Worm (Caenorhabditis elegans) whole organism, late embryonic: Measurements from ENCODE around the gene egl-5.
A peak's percentile ranks its signal among the peaks of the same experiment; 100 is the strongest.

Experiments
- C08G9.2 ChIP-seq: sonication (generic microtip); optimal IDR thresholded peaks from 2 replicates; lab custom pipeline; 2016; ENCODE audit warnings: mild to moderate bottlenecking, missing genetic modification characterization, moderate library complexity, missing compliant biosample characterization
- C38D4.7 ChIP-seq: fragments of 200-800 bp; sonication (Bioruptor generic); optimal IDR thresholded peaks from 2 replicates; lab custom pipeline; 2018; ENCODE audit warnings: mild to moderate bottlenecking, missing genetic modification characterization, moderate library complexity, missing compliant biosample characterization
- K02D7.2 ChIP-seq: sonication (generic microtip); optimal IDR thresholded peaks from 2 replicates; lab custom pipeline; 2017; ENCODE audit warnings: mild to moderate bottlenecking, missing genetic modification characterization, missing compliant biosample characterization
- K09A11.1 ChIP-seq: sonication (generic microtip); optimal IDR thresholded peaks from 2 replicates; lab custom pipeline; 2017; ENCODE audit warnings: antibody characterized with exemption, mild to moderate bottlenecking, missing genetic modification characterization, missing compliant biosample characterization; ENCODE audit not compliant: insufficient read depth
- Y22D7AL.16 ChIP-seq: sonication (generic microtip); optimal IDR thresholded peaks from 2 replicates; lab custom pipeline; 2016; ENCODE audit warnings: missing genetic modification characterization, missing compliant biosample characterization
- ama-1 ChIP-seq: fragments of 150-350 bp; optimal IDR thresholded peaks from 2 replicates; lab custom pipeline; 2014
- ceh-14 ChIP-seq: sonication (generic microtip); optimal IDR thresholded peaks from 2 replicates; lab custom pipeline; 2016; ENCODE audit warnings: missing genotype, missing genetic modification characterization, missing compliant biosample characterization
- ceh-2 ChIP-seq: sonication (generic microtip); optimal IDR thresholded peaks from 2 replicates; lab custom pipeline; 2016; ENCODE audit warnings: missing genotype, missing genetic modification characterization, missing compliant biosample characterization
- ceh-22 ChIP-seq: sonication (generic microtip); optimal IDR thresholded peaks from 2 replicates; lab custom pipeline; 2017; ENCODE audit warnings: missing biosample characterization, missing genetic modification characterization
- ceh-30 ChIP-seq: fragments of 150-350 bp; optimal IDR thresholded peaks from 2 replicates; lab custom pipeline; 2014; ENCODE audit warnings: missing biosample characterization, missing genetic modification characterization
- ceh-31 ChIP-seq: sonication (generic microtip); optimal IDR thresholded peaks from 2 replicates; lab custom pipeline; 2016; ENCODE audit warnings: missing genetic modification characterization, missing compliant biosample characterization
- ceh-34 ChIP-seq: sonication (generic microtip); optimal IDR thresholded peaks from 2 replicates; lab custom pipeline; 2016; ENCODE audit warnings: mild to moderate bottlenecking, missing genetic modification characterization, missing compliant biosample characterization
- ceh-9 ChIP-seq: sonication (generic microtip); optimal IDR thresholded peaks from 2 replicates; lab custom pipeline; 2016; ENCODE audit warnings: mild to moderate bottlenecking, missing genetic modification characterization, inconsistent platforms, missing compliant biosample characterization
- dmd-4 ChIP-seq: sonication (generic microtip); optimal IDR thresholded peaks from 2 replicates; lab custom pipeline; 2016; ENCODE audit warnings: borderline replicate concordance, missing genetic modification characterization, missing compliant biosample characterization
- elt-2 ChIP-seq: sonication (generic microtip); optimal IDR thresholded peaks from 2 replicates; lab custom pipeline; 2016; ENCODE audit warnings: missing genetic modification reagents, missing genetic modification characterization, missing compliant biosample characterization
- ets-4 ChIP-seq: sonication (generic microtip); optimal IDR thresholded peaks from 2 replicates; lab custom pipeline; 2016; ENCODE audit warnings: missing genetic modification characterization, missing compliant biosample characterization
- fax-1 ChIP-seq: sonication (generic microtip); optimal IDR thresholded peaks from 2 replicates; lab custom pipeline; 2016; ENCODE audit warnings: missing genotype, missing genetic modification characterization, missing compliant biosample characterization
- hlh-13 ChIP-seq: fragments of 200-800 bp; sonication (Bioruptor generic); optimal IDR thresholded peaks from 2 replicates; lab custom pipeline; 2018; ENCODE audit warnings: mild to moderate bottlenecking, missing genetic modification characterization, missing compliant biosample characterization
- hlh-15 ChIP-seq: sonication (generic microtip); optimal IDR thresholded peaks from 2 replicates; lab custom pipeline; 2016; ENCODE audit warnings: missing genetic modification characterization, missing compliant biosample characterization
- hlh-8 ChIP-seq: sonication (generic microtip); optimal IDR thresholded peaks from 2 replicates; lab custom pipeline; 2016; ENCODE audit warnings: missing genotype, missing genetic modification characterization, missing compliant biosample characterization
- lim-6 ChIP-seq: sonication (generic microtip); optimal IDR thresholded peaks from 2 replicates; lab custom pipeline; 2016; ENCODE audit warnings: missing genetic modification characterization, missing compliant biosample characterization
- nfya-1 ChIP-seq: sonication (generic microtip); optimal IDR thresholded peaks from 2 replicates; lab custom pipeline; 2017; ENCODE audit warnings: missing genetic modification characterization, mild to moderate bottlenecking, missing compliant biosample characterization, antibody characterized with exemption, moderate library complexity
- nhr-11 ChIP-seq: fragments of 150-350 bp; optimal IDR thresholded peaks from 2 replicates; lab custom pipeline; 2014; ENCODE audit warnings: missing biosample characterization, missing genetic modification characterization
- nhr-232 ChIP-seq: sonication (generic microtip); optimal IDR thresholded peaks from 2 replicates; lab custom pipeline; 2016; ENCODE audit warnings: missing genetic modification characterization, missing compliant biosample characterization
- npax-4 ChIP-seq: sonication (generic microtip); optimal IDR thresholded peaks from 2 replicates; lab custom pipeline; 2016; ENCODE audit warnings: missing genetic modification characterization, missing compliant biosample characterization
- odd-2 ChIP-seq: sonication (generic microtip); optimal IDR thresholded peaks from 2 replicates; lab custom pipeline; 2017; ENCODE audit warnings: antibody characterized with exemption, mild to moderate bottlenecking, missing genetic modification characterization, missing compliant biosample characterization
- pat-9 ChIP-seq: fragments of 200-800 bp; sonication (Bioruptor generic); optimal IDR thresholded peaks from 2 replicates; lab custom pipeline; 2018; ENCODE audit warnings: mild to moderate bottlenecking, missing genetic modification characterization, moderate library complexity, missing compliant biosample characterization
- pha-2 ChIP-seq: sonication (generic microtip); optimal IDR thresholded peaks from 2 replicates; lab custom pipeline; 2017; ENCODE audit warnings: mild to moderate bottlenecking, missing genetic modification characterization, missing compliant biosample characterization
- ref-2 ChIP-seq: sonication (generic microtip); optimal IDR thresholded peaks from 2 replicates; lab custom pipeline; 2016; ENCODE audit warnings: missing genetic modification characterization, missing compliant biosample characterization
- tbx-2 ChIP-seq: sonication (generic microtip); optimal IDR thresholded peaks from 2 replicates; lab custom pipeline; 2016; ENCODE audit warnings: missing genetic modification characterization, missing compliant biosample characterization
- ttx-3 ChIP-seq: sonication (generic microtip); optimal IDR thresholded peaks from 2 replicates; lab custom pipeline; 2016; ENCODE audit warnings: missing genetic modification reagents, missing genetic modification characterization, missing compliant biosample characterization
- unc-42 ChIP-seq: sonication (generic microtip); optimal IDR thresholded peaks from 2 replicates; lab custom pipeline; 2016; ENCODE audit warnings: missing genotype, missing genetic modification characterization, missing compliant biosample characterization
- unc-55 ChIP-seq: sonication (generic microtip); optimal IDR thresholded peaks from 2 replicates; lab custom pipeline; 2017; ENCODE audit warnings: missing biosample characterization, missing genetic modification reagents, missing genetic modification characterization
- unc-86 ChIP-seq: sonication (generic microtip); optimal IDR thresholded peaks from 2 replicates; lab custom pipeline; 2016; ENCODE audit warnings: missing genetic modification characterization, missing compliant biosample characterization
- zip-5 ChIP-seq: sonication (generic microtip); optimal IDR thresholded peaks from 2 replicates; lab custom pipeline; 2016; ENCODE audit warnings: missing genetic modification characterization, missing compliant biosample characterization
- ztf-16 ChIP-seq: sonication (generic microtip); optimal IDR thresholded peaks from 2 replicates; lab custom pipeline; 2017; ENCODE audit warnings: missing genetic modification characterization, missing compliant biosample characterization

Gene egl-5

DNA sequence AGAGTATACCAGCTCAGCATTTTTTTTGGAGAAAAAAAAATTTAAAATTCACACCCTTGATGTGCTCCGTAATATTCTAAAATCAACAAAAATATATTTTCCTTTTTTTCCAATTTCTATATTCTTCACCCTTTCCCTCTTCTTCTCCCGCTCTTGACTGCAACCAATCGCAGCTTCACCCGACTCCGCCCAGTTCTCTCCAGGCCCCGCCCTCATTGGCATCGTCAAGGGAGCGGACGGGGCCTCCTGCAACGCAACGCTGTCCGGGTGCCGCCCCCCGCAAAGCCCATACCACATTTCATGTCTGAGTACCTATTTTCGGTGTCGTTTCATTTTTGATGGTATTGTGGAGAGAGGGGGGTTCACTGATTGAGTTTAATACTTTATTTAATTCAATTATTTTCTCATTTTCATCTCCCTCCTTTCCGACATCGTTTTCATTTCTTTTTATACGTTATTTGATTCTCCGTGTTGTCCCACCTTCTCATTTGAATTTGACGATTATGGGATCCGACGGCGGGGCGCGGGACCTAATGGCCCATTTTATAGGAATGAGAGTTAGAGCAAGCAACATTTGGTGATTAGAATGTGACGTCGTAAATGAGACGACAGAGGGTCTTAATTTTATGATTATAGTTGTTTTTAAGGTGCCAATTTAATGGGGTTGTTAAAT, 1.8 kb upstream of the egl-5 start:
- TF ChIP-seq ceh-14 (tag; lab: Kevin White, UChicago) (peak; percentile 34), nfya-1 (tag; lab: Kevin White, UChicago) (peak; percentile 98), ref-2 (tag; lab: Kevin White, UChicago) (peak; percentile 49), unc-42 (tag; lab: Kevin White, UChicago) (peak; percentile 23), ceh-30 (tag; lab: Kevin White, UChicago) (no peak)

DNA sequence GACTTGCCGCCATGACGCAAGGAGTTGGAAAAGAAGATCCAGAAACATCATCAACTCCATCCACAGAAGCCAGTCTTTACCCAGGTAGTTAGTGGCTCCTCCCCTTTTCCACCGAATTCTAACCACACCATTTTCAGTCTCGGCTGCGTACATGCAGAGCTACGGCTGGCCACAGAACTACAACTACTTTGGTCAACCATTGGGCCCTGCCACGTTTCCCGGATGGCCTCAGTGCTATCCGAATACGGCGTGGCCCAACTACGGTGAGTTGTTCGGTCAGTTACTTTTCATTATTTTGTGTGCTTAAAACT, 837 bp downstream of the egl-5 start:
- TF ChIP-seq unc-86 (tag; lab: Kevin White, UChicago) (no peak), lim-6 (no peak), unc-55 (no peak), nhr-232 (tag; lab: Kevin White, UChicago) (no peak), K02D7.2 (no peak), ceh-34 (tag; lab: Kevin White, UChicago) (no peak), K09A11.1 (tag; lab: Kevin White, UChicago) (no peak), ref-2 (tag; lab: Kevin White, UChicago) (no peak), ceh-14 (tag; lab: Kevin White, UChicago) (no peak), hlh-8 (tag; lab: Kevin White, UChicago) (no peak), unc-42 (tag; lab: Kevin White, UChicago) (no peak), ceh-31 (tag; lab: Kevin White, UChicago) (no peak), elt-2 (tag; lab: Kevin White, UChicago) (no peak), zip-5 (no peak), fax-1 (tag; lab: Kevin White, UChicago) (no peak), hlh-13 (GFP tag; lab: Kevin White, UChicago) (no peak), ets-4 (tag; lab: Kevin White, UChicago) (no peak), ceh-2 (tag; lab: Kevin White, UChicago) (no peak), ama-1 (lab: Kevin White, UChicago) (no peak), pat-9 (no peak)

DNA sequence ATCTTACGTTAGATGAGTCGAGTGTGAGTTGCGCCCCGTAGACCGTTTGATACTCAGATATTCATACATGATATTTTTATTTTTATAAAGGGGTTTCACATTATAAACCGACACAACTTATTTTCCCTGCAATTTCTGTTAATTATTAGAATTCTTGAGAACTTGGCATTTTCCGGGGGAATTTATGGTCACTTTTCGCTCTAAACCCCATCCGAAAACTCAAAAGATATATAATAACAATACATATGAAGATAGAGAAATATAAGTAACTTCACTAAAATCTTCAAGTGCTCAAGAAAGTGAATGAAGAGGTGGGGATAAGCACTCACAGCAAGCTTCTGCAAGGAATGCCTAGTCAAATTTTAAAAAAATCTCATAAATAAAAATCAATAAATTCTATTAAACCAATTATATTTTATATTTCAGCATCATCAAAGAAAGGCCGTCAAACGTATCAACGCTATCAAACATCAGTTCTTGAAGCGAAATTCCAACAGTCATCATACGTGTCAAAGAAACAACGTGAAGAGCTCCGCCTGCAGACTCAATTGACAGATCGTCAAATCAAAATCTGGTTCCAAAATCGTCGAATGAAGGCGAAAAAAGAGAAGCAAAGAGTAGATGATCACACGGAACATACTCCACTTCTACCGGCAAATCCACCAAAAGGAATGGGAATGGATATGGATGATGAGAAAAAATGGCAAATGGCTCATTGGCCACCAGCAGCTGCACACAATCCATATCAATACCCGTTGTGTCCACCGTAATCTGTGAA, 1.6 kb downstream of the egl-5 start:
- TF ChIP-seq pha-2 (tag; lab: Kevin White, UChicago), result no peak
- no peak for TF ChIP-seq tbx-2 (tag; lab: Kevin White, UChicago)
- TF ChIP-seq K09A11.1 (tag; lab: Kevin White, UChicago), result no peak
- no peak for TF ChIP-seq C08G9.2 (tag; lab: Kevin White, UChicago)
- TF ChIP-seq ceh-31 (tag; lab: Kevin White, UChicago), result no peak
- no peak for TF ChIP-seq unc-42 (tag; lab: Kevin White, UChicago)
- no peak for TF ChIP-seq unc-86 (tag; lab: Kevin White, UChicago)
- no peak for TF ChIP-seq ceh-30 (tag; lab: Kevin White, UChicago)
- TF ChIP-seq hlh-15 (tag; lab: Kevin White, UChicago), result no peak
- no peak for TF ChIP-seq nfya-1 (tag; lab: Kevin White, UChicago)
- TF ChIP-seq ceh-9 (tag; lab: Kevin White, UChicago), result no peak

DNA sequence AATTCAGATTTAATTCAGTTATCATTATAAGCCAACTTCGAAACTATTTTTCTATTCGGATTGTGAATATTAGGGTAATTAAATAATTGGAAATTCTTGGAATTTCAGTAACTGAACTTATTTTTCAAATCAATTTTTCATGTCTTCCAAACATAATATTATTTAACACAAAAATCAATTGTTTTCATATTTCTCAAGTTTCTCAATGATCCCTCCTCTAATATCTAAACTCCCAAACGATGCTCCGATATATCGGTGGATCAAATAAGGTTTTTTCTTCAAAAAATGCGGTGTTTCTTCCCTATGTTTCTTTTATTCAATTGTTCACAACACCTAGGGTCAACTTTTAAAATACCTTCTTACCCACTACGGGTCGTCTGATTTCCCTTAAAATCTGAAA, 2.3 kb downstream of the egl-5 start:
- no peak for TF ChIP-seq ceh-14 (tag; lab: Kevin White, UChicago)
- TF ChIP-seq hlh-15 (tag; lab: Kevin White, UChicago), result no peak
- TF ChIP-seq odd-2 (tag; lab: Kevin White, UChicago), result no peak
- no peak for TF ChIP-seq ceh-9 (tag; lab: Kevin White, UChicago)
- TF ChIP-seq zip-5, result no peak
- no peak for TF ChIP-seq ceh-22
- TF ChIP-seq nhr-11 (tag; lab: Kevin White, UChicago), result no peak
- no peak for TF ChIP-seq ceh-30 (tag; lab: Kevin White, UChicago)
- TF ChIP-seq C38D4.7 (GFP tag; lab: Kevin White, UChicago), result no peak
- no peak for TF ChIP-seq npax-4
- TF ChIP-seq ttx-3 (tag; lab: Kevin White, UChicago), result no peak
- no peak for TF ChIP-seq ceh-31 (tag; lab: Kevin White, UChicago)
- no peak for TF ChIP-seq tbx-2 (tag; lab: Kevin White, UChicago)
- TF ChIP-seq fax-1 (tag; lab: Kevin White, UChicago), result no peak
- TF ChIP-seq dmd-4 (tag; lab: Kevin White, UChicago), result no peak
- TF ChIP-seq Y22D7AL.16 (tag; lab: Kevin White, UChicago), result no peak
- TF ChIP-seq nhr-232 (tag; lab: Kevin White, UChicago), result no peak
- no peak for TF ChIP-seq ztf-16 (tag; lab: Kevin White, UChicago)
